Worm (Caenorhabditis elegans): ENCODE measurements around the gene famh-161.

ce11 chrV:20574872-20575271, 40.9 kb upstream of the famh-161 start:
- TF ChIP-seq him-1 (tag; optimal IDR thresholded peaks at IDR 0.05), result no peak
- no peak for TF ChIP-seq dao-5 (tag; optimal IDR thresholded peaks at IDR 0.05)
- no peak for TF ChIP-seq W03F9.2 (tag; optimal IDR thresholded peaks at IDR 0.05)
